Worm (Caenorhabditis elegans) whole organism, late embryonic: Measurements from ENCODE around the gene C17A2.2.

Experiments
- C38D4.7 ChIP-seq: fragments of 200-800 bp; sonication (Bioruptor generic); optimal IDR thresholded peaks from 2 replicates; lab custom pipeline; 2018; ENCODE audit warnings: mild to moderate bottlenecking, missing genetic modification characterization, moderate library complexity, missing compliant biosample characterization
- F13H6.1 ChIP-seq: sonication (generic microtip); optimal IDR thresholded peaks from 2 replicates; lab custom pipeline; 2016; ENCODE audit warnings: missing genetic modification characterization, missing compliant biosample characterization
- Y22D7AL.16 ChIP-seq: sonication (generic microtip); optimal IDR thresholded peaks from 2 replicates; lab custom pipeline; 2016; ENCODE audit warnings: missing genetic modification characterization, missing compliant biosample characterization
- ceh-22 ChIP-seq: sonication (generic microtip); optimal IDR thresholded peaks from 2 replicates; lab custom pipeline; 2017; ENCODE audit warnings: missing biosample characterization, missing genetic modification characterization
- ceh-30 ChIP-seq: fragments of 150-350 bp; optimal IDR thresholded peaks from 2 replicates; lab custom pipeline; 2014; ENCODE audit warnings: missing biosample characterization, missing genetic modification characterization
- ceh-31 ChIP-seq: sonication (generic microtip); optimal IDR thresholded peaks from 2 replicates; lab custom pipeline; 2016; ENCODE audit warnings: missing genetic modification characterization, missing compliant biosample characterization
- ceh-48 ChIP-seq: sonication (generic microtip); optimal IDR thresholded peaks from 2 replicates; lab custom pipeline; 2016; ENCODE audit warnings: missing genetic modification characterization, inconsistent platforms, missing compliant biosample characterization
- che-1 ChIP-seq: sonication (generic microtip); optimal IDR thresholded peaks from 2 replicates; lab custom pipeline; 2016; ENCODE audit warnings: mild to moderate bottlenecking, missing genetic modification characterization, missing compliant biosample characterization
- dve-1 ChIP-seq: sonication (generic microtip); optimal IDR thresholded peaks from 2 replicates; lab custom pipeline; 2017; ENCODE audit warnings: antibody characterized with exemption, mild to moderate bottlenecking, missing genetic modification characterization, missing compliant biosample characterization
- elt-2 ChIP-seq: sonication (generic microtip); optimal IDR thresholded peaks from 2 replicates; lab custom pipeline; 2016; ENCODE audit warnings: missing genetic modification reagents, missing genetic modification characterization, missing compliant biosample characterization
- elt-4 ChIP-seq: sonication (generic microtip); optimal IDR thresholded peaks from 2 replicates; lab custom pipeline; 2016; ENCODE audit warnings: missing genetic modification characterization, missing compliant biosample characterization
- fax-1 ChIP-seq: sonication (generic microtip); optimal IDR thresholded peaks from 2 replicates; lab custom pipeline; 2016; ENCODE audit warnings: missing genotype, missing genetic modification characterization, missing compliant biosample characterization
- fkh-10 ChIP-seq: fragments of 150-350 bp; optimal IDR thresholded peaks from 2 replicates; lab custom pipeline; 2014; ENCODE audit warnings: missing biosample characterization, missing genetic modification reagents, missing genetic modification characterization
- gmeb-2 ChIP-seq: sonication (generic microtip); optimal IDR thresholded peaks from 2 replicates; lab custom pipeline; 2016; ENCODE audit warnings: missing genetic modification characterization, inconsistent platforms, missing compliant biosample characterization
- hlh-13 ChIP-seq: fragments of 200-800 bp; sonication (Bioruptor generic); optimal IDR thresholded peaks from 2 replicates; lab custom pipeline; 2018; ENCODE audit warnings: mild to moderate bottlenecking, missing genetic modification characterization, missing compliant biosample characterization
- hlh-30 ChIP-seq: sonication (generic microtip); optimal IDR thresholded peaks from 2 replicates; lab custom pipeline; 2017; ENCODE audit warnings: antibody characterized with exemption, missing genetic modification characterization, missing compliant biosample characterization; ENCODE audit not compliant: insufficient read depth
- hlh-8 ChIP-seq: sonication (generic microtip); optimal IDR thresholded peaks from 2 replicates; lab custom pipeline; 2016; ENCODE audit warnings: missing genotype, missing genetic modification characterization, missing compliant biosample characterization
- lim-6 ChIP-seq: sonication (generic microtip); optimal IDR thresholded peaks from 2 replicates; lab custom pipeline; 2016; ENCODE audit warnings: missing genetic modification characterization, missing compliant biosample characterization
- lin-11 ChIP-seq: fragments of 200-800 bp; sonication (Bioruptor generic); optimal IDR thresholded peaks from 2 replicates; lab custom pipeline; 2018; ENCODE audit warnings: mild to moderate bottlenecking, missing genetic modification characterization, missing compliant biosample characterization
- madf-2 ChIP-seq: sonication (generic microtip); optimal IDR thresholded peaks from 2 replicates; lab custom pipeline; 2017; ENCODE audit warnings: missing genetic modification characterization, missing compliant biosample characterization
- nhr-11 ChIP-seq: fragments of 150-350 bp; optimal IDR thresholded peaks from 2 replicates; lab custom pipeline; 2014; ENCODE audit warnings: missing biosample characterization, missing genetic modification characterization
- nhr-232 ChIP-seq: sonication (generic microtip); optimal IDR thresholded peaks from 2 replicates; lab custom pipeline; 2016; ENCODE audit warnings: missing genetic modification characterization, missing compliant biosample characterization
- npax-4 ChIP-seq: sonication (generic microtip); optimal IDR thresholded peaks from 2 replicates; lab custom pipeline; 2016; ENCODE audit warnings: missing genetic modification characterization, missing compliant biosample characterization
- odd-2 ChIP-seq: sonication (generic microtip); optimal IDR thresholded peaks from 2 replicates; lab custom pipeline; 2017; ENCODE audit warnings: antibody characterized with exemption, mild to moderate bottlenecking, missing genetic modification characterization, missing compliant biosample characterization
- pat-9 ChIP-seq: fragments of 200-800 bp; sonication (Bioruptor generic); optimal IDR thresholded peaks from 2 replicates; lab custom pipeline; 2018; ENCODE audit warnings: mild to moderate bottlenecking, missing genetic modification characterization, moderate library complexity, missing compliant biosample characterization
- pax-1 ChIP-seq: fragments of 150-350 bp; optimal IDR thresholded peaks from 2 replicates; lab custom pipeline; 2014; ENCODE audit warnings: missing biosample characterization, missing genetic modification characterization
- pqm-1 ChIP-seq: sonication (generic microtip); optimal IDR thresholded peaks from 2 replicates; lab custom pipeline; 2016; ENCODE audit warnings: missing genetic modification characterization, missing compliant biosample characterization
- ref-2 ChIP-seq: sonication (generic microtip); optimal IDR thresholded peaks from 2 replicates; lab custom pipeline; 2016; ENCODE audit warnings: missing genetic modification characterization, missing compliant biosample characterization
- rnt-1 ChIP-seq: sonication (generic microtip); optimal IDR thresholded peaks from 2 replicates; lab custom pipeline; 2016; ENCODE audit warnings: missing genetic modification characterization, missing compliant biosample characterization
- sox-4 ChIP-seq: sonication (generic microtip); optimal IDR thresholded peaks from 2 replicates; lab custom pipeline; 2017; ENCODE audit warnings: mild to moderate bottlenecking, missing genetic modification characterization, inconsistent platforms, missing compliant biosample characterization
- syd-9 ChIP-seq: sonication (generic microtip); optimal IDR thresholded peaks from 2 replicates; lab custom pipeline; 2016; ENCODE audit warnings: mild to moderate bottlenecking, missing genetic modification characterization, moderate library complexity, missing compliant biosample characterization
- tbx-7 ChIP-seq: sonication (generic microtip); optimal IDR thresholded peaks from 2 replicates; lab custom pipeline; 2016; ENCODE audit warnings: missing genotype, missing genetic modification characterization, missing compliant biosample characterization
- unc-3 ChIP-seq, 2 experiments: fragments of 200-800 bp in 1 of 2; sonication (Bioruptor generic) in 1 of 2; sonication (generic microtip) in 1 of 2; conservative IDR thresholded peaks in 1 of 2; optimal IDR thresholded peaks in 1 of 2; 2 replicates each; pipeline versions ENCODE4 v1.3.6 to Lab custom; 2016 to 2022; ENCODE audit warnings: missing compliant biosample characterization in 2 of 2, missing genetic modification characterization in 2 of 2, missing genetic modification reagents in 1 of 2
- unc-42 ChIP-seq: sonication (generic microtip); optimal IDR thresholded peaks from 2 replicates; lab custom pipeline; 2016; ENCODE audit warnings: missing genotype, missing genetic modification characterization, missing compliant biosample characterization
- unc-86 ChIP-seq: sonication (generic microtip); optimal IDR thresholded peaks from 2 replicates; lab custom pipeline; 2016; ENCODE audit warnings: missing genetic modification characterization, missing compliant biosample characterization
- zip-5 ChIP-seq: sonication (generic microtip); optimal IDR thresholded peaks from 2 replicates; lab custom pipeline; 2016; ENCODE audit warnings: missing genetic modification characterization, missing compliant biosample characterization
- ztf-16 ChIP-seq: sonication (generic microtip); optimal IDR thresholded peaks from 2 replicates; lab custom pipeline; 2017; ENCODE audit warnings: missing genetic modification characterization, missing compliant biosample characterization

Gene C17A2.2

ce11 chrII:3829623-3830022, 16.5 kb upstream of the C17A2.2 start:
- TF ChIP-seq unc-3 (GFP tag; conservative IDR thresholded peaks at IDR 0.05; lab: Robert Waterston, UW) (no peak), unc-3 (tag; optimal IDR thresholded peaks at IDR 0.05; lab: Kevin White, UChicago) (no peak), elt-2 (tag; lab: Kevin White, UChicago) (no peak), hlh-13 (GFP tag; lab: Kevin White, UChicago) (no peak), odd-2 (tag; lab: Kevin White, UChicago) (no peak), nhr-11 (no peak), ceh-30 (tag; lab: Kevin White, UChicago) (no peak), fkh-10 (GFP tag; lab: Kevin White, UChicago) (no peak), ceh-48 (tag; lab: Kevin White, UChicago) (no peak), sox-4 (tag; lab: Kevin White, UChicago) (no peak), F13H6.1 (tag; lab: Kevin White, UChicago) (no peak), lin-11 (tag; lab: Kevin White, UChicago) (no peak), zip-5 (tag; lab: Kevin White, UChicago) (no peak), ztf-16 (tag; lab: Kevin White, UChicago) (no peak), pax-1 (tag; lab: Kevin White, UChicago) (no peak), dve-1 (tag; lab: Kevin White, UChicago) (no peak), che-1 (no peak), Y22D7AL.16 (tag; lab: Kevin White, UChicago) (no peak), fax-1 (tag; lab: Kevin White, UChicago) (no peak), syd-9 (tag; lab: Kevin White, UChicago) (no peak)

ce11 chrII:3832383-3832782, 13.7 kb upstream of the C17A2.2 start, which contains the start of gene F54D10.9:
TSS of gene F54D10.9 (minus strand) at chrII:3832483.
- TF ChIP-seq unc-86 (tag; lab: Kevin White, UChicago) = no peak
- TF ChIP-seq gmeb-2 (tag; lab: Kevin White, UChicago) = no peak
- no peak for TF ChIP-seq ref-2 (tag; lab: Kevin White, UChicago)
- TF ChIP-seq hlh-8 (tag; lab: Kevin White, UChicago) = no peak

ce11 chrII:3835915-3836314, 10.2 kb upstream of the C17A2.2 start, which contains the start of gene oac-4:
TSS of gene oac-4 (minus strand) at chrII:3836015.
- TF ChIP-seq unc-86 (tag; lab: Kevin White, UChicago) (no peak), lin-11 (tag; lab: Kevin White, UChicago) (no peak), unc-42 (no peak), gmeb-2 (tag; lab: Kevin White, UChicago) (no peak), rnt-1 (no peak), nhr-11 (no peak), dve-1 (tag; lab: Kevin White, UChicago) (no peak), pat-9 (no peak), C38D4.7 (no peak)

ce11 chrII:3839562-3839961, 6.6 kb upstream of the C17A2.2 start, which contains the start of gene C17A2.4:
TSS of gene C17A2.4 (plus strand) at chrII:3839862.
- no peak for TF ChIP-seq madf-2 (tag; lab: Kevin White, UChicago)

- no peak for TF ChIP-seq syd-9 (tag; lab: Kevin White, UChicago)
Measured at ce11 chrII:3843305-3843704, 2.8 kb upstream of the C17A2.2 start, which contains the start of the genes C17A2.7 and C17A2.3. TSS of gene C17A2.7 (minus strand) at chrII:3843405. TSS of gene C17A2.3 (plus strand) at chrII:3843609.

- TF ChIP-seq ceh-48 (tag; lab: Kevin White, UChicago) = no peak
- no peak for TF ChIP-seq unc-3 (GFP tag; conservative IDR thresholded peaks at IDR 0.05; lab: Robert Waterston, UW)
- TF ChIP-seq unc-3 (tag; optimal IDR thresholded peaks at IDR 0.05; lab: Kevin White, UChicago) = no peak
- no peak for TF ChIP-seq gmeb-2 (tag; lab: Kevin White, UChicago)
- TF ChIP-seq ceh-22 (tag; lab: Kevin White, UChicago) = no peak
- TF ChIP-seq ceh-31 (tag; lab: Kevin White, UChicago) = no peak
- TF ChIP-seq lin-11 (tag; lab: Kevin White, UChicago) = no peak
- TF ChIP-seq hlh-30 (tag; lab: Kevin White, UChicago) = no peak
- TF ChIP-seq unc-42 = no peak
- TF ChIP-seq npax-4 (tag; lab: Kevin White, UChicago) = no peak
- TF ChIP-seq pqm-1 (tag; lab: Kevin White, UChicago) = no peak
- no peak for TF ChIP-seq elt-4
- TF ChIP-seq dve-1 (tag; lab: Kevin White, UChicago) = no peak
- no peak for TF ChIP-seq F13H6.1 (tag; lab: Kevin White, UChicago)
- TF ChIP-seq ztf-16 (tag; lab: Kevin White, UChicago) = no peak
- no peak for TF ChIP-seq ref-2 (tag; lab: Kevin White, UChicago)
- no peak for TF ChIP-seq nhr-232 (tag; lab: Kevin White, UChicago)
- no peak for TF ChIP-seq nhr-11
- TF ChIP-seq lim-6 (tag; lab: Kevin White, UChicago) = no peak
- TF ChIP-seq tbx-7 = no peak
Measured at ce11 chrII:3850655-3851054, 4.5 kb downstream of the C17A2.2 start, which contains the start of gene nhr-72. TSS of gene nhr-72 (minus strand) at chrII:3850755.
